Worm (Caenorhabditis elegans) whole organism, L2 larva: ENCODE results near the gene D2024.4.

ENCODE experiments used
- R02D3.7 ChIP-seq: fragments of 150-350 bp; optimal IDR thresholded peaks from 2 replicates; lab custom pipeline; 2014; ENCODE audit warnings: missing biosample characterization, missing genetic modification characterization
- ZK546.5 ChIP-seq: sonication (generic microtip); optimal IDR thresholded peaks from 2 replicates; lab custom pipeline; 2017; ENCODE audit warnings: missing biosample characterization, missing genetic modification characterization
- ceh-82 ChIP-seq: fragments of 150-350 bp; optimal IDR thresholded peaks from 2 replicates; lab custom pipeline; 2014; ENCODE audit warnings: missing biosample characterization, missing genetic modification characterization
- elt-1 ChIP-seq: fragments of 150-350 bp; optimal IDR thresholded peaks from 2 replicates; lab custom pipeline; 2014; ENCODE audit warnings: missing biosample characterization, missing genetic modification characterization
- elt-3 ChIP-seq: sonication (generic microtip); optimal IDR thresholded peaks from 2 replicates; lab custom pipeline; 2017; ENCODE audit warnings: missing biosample characterization, missing genetic modification characterization
- nhr-77 ChIP-seq: fragments of 150-350 bp; optimal IDR thresholded peaks from 2 replicates; lab custom pipeline; 2014; ENCODE audit warnings: missing biosample characterization, missing genetic modification characterization
- sem-4 ChIP-seq: fragments of 150-350 bp; optimal IDR thresholded peaks from 2 replicates; lab custom pipeline; 2014; ENCODE audit warnings: missing biosample characterization, missing genetic modification reagents, missing genetic modification characterization
- skn-1 ChIP-seq: sonication (generic microtip); optimal IDR thresholded peaks from 2 replicates; lab custom pipeline; 2017; ENCODE audit warnings: missing biosample characterization, missing genetic modification characterization
- unc-55 ChIP-seq: fragments of 150-350 bp; sonication (generic microtip); optimal IDR thresholded peaks from 3 replicates; lab custom pipeline; 2014; ENCODE audit warnings: missing biosample characterization, missing genetic modification reagents, missing genetic modification characterization
- ztf-11 ChIP-seq: sonication (generic microtip); optimal IDR thresholded peaks from 2 replicates; lab custom pipeline; 2017; ENCODE audit warnings: missing biosample characterization, missing genetic modification characterization

- TF ChIP-seq ztf-11 (no peak), R02D3.7 (tag; lab: Kevin White, UChicago) (no peak), elt-3 (tag; lab: Kevin White, UChicago) (no peak), ZK546.5 (tag; lab: Kevin White, UChicago) (no peak), unc-55 (GFP tag; lab: Kevin White, UChicago) (no peak), skn-1 (tag; lab: Kevin White, UChicago) (no peak), elt-1 (tag; lab: Kevin White, UChicago) (no peak), sem-4 (tag; lab: Kevin White, UChicago) (no peak), nhr-77 (tag; lab: Kevin White, UChicago) (no peak), ceh-82 (tag; lab: Kevin White, UChicago) (no peak)
These were observed 39.3 kb upstream of the D2024.4 start, which contains the start of gene R13A1.5 for ce11 chrIV:7191745-7192144.
